Fruit fly (Drosophila melanogaster) whole organism, embryonic: ENCODE measurements around the gene CG9467.

Experiments used
- CG11504 ChIP-seq: fragments of 200-800 bp; sonication (Bioruptor generic); optimal IDR thresholded peaks from 3 replicates; lab custom pipeline; 2019; ENCODE audit warnings: missing biosample characterization, mild to moderate bottlenecking, missing genetic modification characterization, moderate library complexity
- CG6854 ChIP-seq: fragments of 200-800 bp; sonication (Bioruptor generic); optimal IDR thresholded peaks from 3 replicates; lab custom pipeline; 2017; ENCODE audit warnings: missing biosample characterization, mild to moderate bottlenecking, missing genetic modification characterization
- gt ChIP-seq: fragments of 200-800 bp; sonication (Bioruptor generic); IDR thresholded peaks from 2 replicates; pipeline ENCODE4 v1.3.6; 2022; ENCODE audit warnings: missing biosample characterization, missing genetic modification characterization
- h ChIP-seq: fragments of >200 bp; optimal IDR thresholded peaks from 2 replicates; lab custom pipeline; 2017
- jigr1 ChIP-seq: fragments of 200-800 bp; sonication (Bioruptor generic); IDR thresholded peaks from 3 replicates; pipeline ENCODE4 v1.3.6; 2022; ENCODE audit warnings: missing biosample characterization, missing genetic modification characterization

dm6 chr3R:9770127-9770526 lies 30.7 kb downstream of the CG9467 start:
- TF ChIP-seq jigr1 (GFP tag; lab: Robert Waterston, UW) (no peak), CG6854 (GFP tag; lab: Kevin White, UChicago) (no peak), gt (no peak), h (no peak), CG11504 (tag; lab: Kevin White, UChicago) (no peak)
